Fruit fly (Drosophila melanogaster) whole organism: Measurements from ENCODE around the gene Paics.

Experiments used
- CG8478 ChIP-seq: fragments of >200 bp; optimal IDR thresholded peaks from 2 replicates; lab custom pipeline; 2018; ENCODE audit warnings: inconsistent platforms
- Dll ChIP-seq: fragments of >200 bp; optimal IDR thresholded peaks from 2 replicates; lab custom pipeline; 2017
- pan ChIP-seq: fragments of >200 bp; optimal IDR thresholded peaks from 2 replicates; lab custom pipeline; 2017
- psq ChIP-seq: fragments of >200 bp; optimal IDR thresholded peaks from 2 replicates; lab custom pipeline; 2017
- usp ChIP-seq: fragments of >200 bp; optimal IDR thresholded peaks from 2 replicates; lab custom pipeline; 2017; ENCODE audit warnings: missing biosample characterization, missing genetic modification characterization, mixed read lengths

- TF ChIP-seq psq (lab: Kevin White, UChicago): no peak
- TF ChIP-seq pan (lab: Kevin White, UChicago): peak; percentile 37
- TF ChIP-seq CG8478 (lab: Kevin White, UChicago): no peak
- no peak for TF ChIP-seq usp
- TF ChIP-seq Dll (lab: Kevin White, UChicago): no peak
These were observed at the start of gene Paics for dm6 chrX:12760466-12761133.
